Worm (Caenorhabditis elegans) whole organism, L1 larva: Measurements from ENCODE around the gene T02C1.1.

Source experiments
- elt-3 ChIP-seq, 6 experiments: fragments of 150-350 bp in 1 of 6; sonication (generic microtip); optimal IDR thresholded peaks; 2 replicates each; lab custom pipeline; 2017 to 2018; ENCODE audit warnings: missing biosample characterization in 6 of 6, missing genetic modification characterization in 6 of 6, inconsistent platforms in 1 of 6
- nhr-76 ChIP-seq: sonication (generic microtip); optimal IDR thresholded peaks from 2 replicates; lab custom pipeline; 2017; ENCODE audit warnings: missing biosample characterization, missing genetic modification characterization
- nhr-84 ChIP-seq: sonication (generic microtip); optimal IDR thresholded peaks from 2 replicates; lab custom pipeline; 2017; ENCODE audit warnings: missing biosample characterization, missing genetic modification characterization

ce11 chrIII:9271389-9271918 lies 24.1 kb downstream of the T02C1.1 start:
- TF ChIP-seq nhr-76 (tag; lab: Kevin White, UChicago) (no peak), nhr-84 (tag; lab: Kevin White, UChicago) (no peak), elt-3 (tag; optimal IDR thresholded peaks at IDR 0.05; lab: Kevin White, UChicago) (no peak)
